Worm (Caenorhabditis elegans) whole organism, L4 larva: ENCODE results near the gene zip-12.

Source experiments
- F37D6.2 ChIP-seq: sonication (generic microtip); optimal IDR thresholded peaks from 2 replicates; lab custom pipeline; 2016; ENCODE audit warnings: mild to moderate bottlenecking, missing genetic modification characterization, missing compliant biosample characterization
- R02D3.7 ChIP-seq: fragments of 150-350 bp; sonication (generic microtip); optimal IDR thresholded peaks from 3 replicates; lab custom pipeline; 2014; ENCODE audit warnings: missing biosample characterization, missing genetic modification characterization
- T26A8.4 ChIP-seq: fragments of 200-800 bp; sonication (Bioruptor generic); IDR thresholded peaks from 2 replicates; pipeline ENCODE4 v1.3.6; 2022; ENCODE audit warnings: missing genetic modification characterization, missing compliant biosample characterization
- Y48G9A.11 ChIP-seq: fragments of 200-800 bp; sonication (Bioruptor generic); IDR thresholded peaks from 2 replicates; pipeline ENCODE4 v1.3.6; 2022; ENCODE audit warnings: missing genetic modification reagents, missing genetic modification characterization, missing compliant biosample characterization
- ZK546.5 ChIP-seq, 2 experiments: sonication (generic microtip); optimal IDR thresholded peaks; 2 replicates each; lab custom pipeline; 2017; ENCODE audit warnings: missing biosample characterization in 2 of 2, missing genetic modification characterization in 2 of 2
- aha-1 ChIP-seq: fragments of 150-350 bp; peaks from one replicate; lab custom pipeline; 2014; ENCODE audit warnings: missing biosample characterization, missing genetic modification characterization
- ama-1 ChIP-seq: fragments of 150-350 bp; optimal IDR thresholded peaks from 2 replicates; lab custom pipeline; 2014; ENCODE audit warnings: inconsistent platforms, mixed read lengths
- ceh-20 ChIP-seq: fragments of 200-800 bp; sonication (Bioruptor generic); IDR thresholded peaks from 2 replicates; pipeline ENCODE4 v1.3.6; 2022; ENCODE audit warnings: missing genetic modification reagents, missing genetic modification characterization, missing compliant biosample characterization
- ceh-28 ChIP-seq: fragments of 150-350 bp; optimal IDR thresholded peaks from 2 replicates; lab custom pipeline; 2014; ENCODE audit warnings: missing biosample characterization, missing genetic modification reagents, missing genetic modification characterization
- ceh-32 ChIP-seq: sonication (generic microtip); optimal IDR thresholded peaks from 2 replicates; lab custom pipeline; 2016; ENCODE audit warnings: mild to moderate bottlenecking, missing genetic modification characterization, missing compliant biosample characterization; ENCODE audit not compliant: poor library complexity
- ctbp-1 ChIP-seq: fragments of 200-800 bp; sonication (Bioruptor generic); IDR thresholded peaks from 2 replicates; pipeline ENCODE4 v1.3.6; 2022; ENCODE audit warnings: missing genetic modification reagents, missing genetic modification characterization, missing compliant biosample characterization
- daf-12 ChIP-seq: fragments of 150-350 bp; optimal IDR thresholded peaks from 2 replicates; lab custom pipeline; 2014; ENCODE audit warnings: missing biosample characterization, missing genetic modification reagents, missing genetic modification characterization
- duxl-1 ChIP-seq: sonication (generic microtip); optimal IDR thresholded peaks from 2 replicates; lab custom pipeline; 2016; ENCODE audit warnings: mild to moderate bottlenecking, missing genetic modification characterization, moderate library complexity, missing compliant biosample characterization; ENCODE audit not compliant: poor library complexity
- egl-43 ChIP-seq: fragments of 200-800 bp; sonication (Bioruptor generic); IDR thresholded peaks from 2 replicates; pipeline ENCODE4 v1.3.6; 2022; ENCODE audit warnings: missing genetic modification reagents, missing genetic modification characterization, missing compliant biosample characterization
- fkh-10 ChIP-seq: fragments of 150-350 bp; optimal IDR thresholded peaks from 2 replicates; lab custom pipeline; 2014; ENCODE audit warnings: missing biosample characterization, missing genetic modification reagents, missing genetic modification characterization
- fos-1 ChIP-seq: fragments of 150-350 bp; optimal IDR thresholded peaks from 2 replicates; lab custom pipeline; 2014; ENCODE audit warnings: missing biosample characterization, missing genetic modification characterization
- hif-1 ChIP-seq, 2 experiments: sonication (generic microtip); optimal IDR thresholded peaks; 2 replicates each; lab custom pipeline; 2016 to 2017; ENCODE audit warnings: missing compliant biosample characterization in 2 of 2, missing genetic modification characterization in 2 of 2, missing genetic modification reagents in 2 of 2, missing genotype in 2 of 2, mild to moderate bottlenecking in 1 of 2
- hlh-30 ChIP-seq: sonication (generic microtip); optimal IDR thresholded peaks from 2 replicates; lab custom pipeline; 2017; ENCODE audit warnings: antibody characterized with exemption, mild to moderate bottlenecking, missing genetic modification characterization, missing compliant biosample characterization; ENCODE audit not compliant: insufficient read depth
- lin-15B ChIP-seq: fragments of 150-350 bp; sonication (generic microtip); optimal IDR thresholded peaks from 3 replicates; lab custom pipeline; 2014; ENCODE audit warnings: missing biosample characterization, missing genetic modification characterization
- lin-38 ChIP-seq: fragments of 200-800 bp; sonication (Bioruptor generic); IDR thresholded peaks from 2 replicates; pipeline ENCODE4 v1.3.6; 2022; ENCODE audit warnings: missing genetic modification reagents, missing genetic modification characterization, missing compliant biosample characterization
- lin-39 ChIP-seq: fragments of 150-350 bp; optimal IDR thresholded peaks from 2 replicates; lab custom pipeline; 2014; ENCODE audit warnings: missing biosample characterization, missing genetic modification reagents, missing genetic modification characterization
- mes-2 ChIP-seq: sonication (generic microtip); optimal IDR thresholded peaks from 2 replicates; lab custom pipeline; 2016; ENCODE audit warnings: missing genotype, mild to moderate bottlenecking, missing genetic modification characterization, missing compliant biosample characterization; ENCODE audit not compliant: poor library complexity, severe bottlenecking
- nhr-10 ChIP-seq: fragments of 150-350 bp; optimal IDR thresholded peaks from 2 replicates; lab custom pipeline; 2014; ENCODE audit warnings: missing biosample characterization, missing genetic modification characterization
- nhr-11 ChIP-seq: fragments of 150-350 bp; optimal IDR thresholded peaks from 2 replicates; lab custom pipeline; 2014; ENCODE audit warnings: missing biosample characterization, missing genetic modification characterization
- nhr-25 ChIP-seq: sonication (generic microtip); optimal IDR thresholded peaks from 2 replicates; lab custom pipeline; 2017; ENCODE audit warnings: missing genetic modification characterization, mild to moderate bottlenecking, missing compliant biosample characterization, antibody characterized with exemption, moderate library complexity, borderline replicate concordance; ENCODE audit not compliant: insufficient read depth
- nhr-41 ChIP-seq: fragments of 200-800 bp; sonication (Bioruptor generic); IDR thresholded peaks from 2 replicates; pipeline ENCODE4 v1.3.6; 2022; ENCODE audit warnings: missing genetic modification reagents, missing genetic modification characterization, missing compliant biosample characterization
- nhr-6 ChIP-seq: fragments of 150-350 bp; optimal IDR thresholded peaks from 2 replicates; lab custom pipeline; 2014; ENCODE audit warnings: missing biosample characterization, missing genetic modification characterization
- rbr-2 ChIP-seq: sonication (generic microtip); optimal IDR thresholded peaks from 2 replicates; lab custom pipeline; 2016; ENCODE audit warnings: missing genotype, missing genetic modification characterization, missing compliant biosample characterization
- saeg-2 ChIP-seq: fragments of 200-800 bp; sonication (Bioruptor generic); IDR thresholded peaks from 2 replicates; pipeline ENCODE4 v1.3.6; 2022; ENCODE audit warnings: missing genetic modification reagents, missing genetic modification characterization, missing compliant biosample characterization
- sdz-12 ChIP-seq: fragments of 200-800 bp; sonication (Bioruptor generic); optimal IDR thresholded peaks from 2 replicates; lab custom pipeline; 2018; ENCODE audit warnings: mild to moderate bottlenecking, missing genetic modification characterization, missing compliant biosample characterization
- set-16 ChIP-seq: fragments of 200-800 bp; sonication (Bioruptor generic); IDR thresholded peaks from 2 replicates; pipeline ENCODE4 v1.3.6; 2022; ENCODE audit warnings: missing genetic modification reagents, missing genetic modification characterization, missing compliant biosample characterization
- skn-1 ChIP-seq: fragments of 150-350 bp; optimal IDR thresholded peaks from 2 replicates; lab custom pipeline; 2014; ENCODE audit warnings: missing biosample characterization, missing genetic modification characterization
- spr-1 ChIP-seq: sonication (generic microtip); optimal IDR thresholded peaks from 2 replicates; lab custom pipeline; 2016; ENCODE audit warnings: mild to moderate bottlenecking, missing genetic modification characterization, missing compliant biosample characterization
- tra-1 ChIP-seq: fragments of 200-800 bp; sonication (Bioruptor generic); IDR thresholded peaks from 2 replicates; pipeline ENCODE4 v1.3.6; 2022; ENCODE audit warnings: missing genetic modification reagents, missing genetic modification characterization, missing compliant biosample characterization
- unc-130 ChIP-seq: sonication (generic microtip); optimal IDR thresholded peaks from 2 replicates; lab custom pipeline; 2016; ENCODE audit warnings: missing genetic modification reagents, missing genetic modification characterization, missing compliant biosample characterization
- vab-7 ChIP-seq: fragments of 200-800 bp; sonication (Bioruptor generic); IDR thresholded peaks from 2 replicates; pipeline ENCODE4 v1.3.6; 2022; ENCODE audit warnings: missing genetic modification reagents, missing genetic modification characterization, missing compliant biosample characterization
- zag-1 ChIP-seq: fragments of 150-350 bp; optimal IDR thresholded peaks from 2 replicates; lab custom pipeline; 2014; ENCODE audit warnings: missing biosample characterization, missing genetic modification characterization

zip-12 gene

ce11 chrIII:12372080-12373065, 44.7 kb downstream of the zip-12 start:
- TF ChIP-seq vab-7 (GFP tag; lab: Robert Waterston, UW) = no peak
- peak; percentile 80 for TF ChIP-seq aha-1 (tag; lab: Kevin White, UChicago)
- TF ChIP-seq fkh-10 (GFP tag; lab: Kevin White, UChicago) = no peak
- no peak for TF ChIP-seq lin-15B (tag; lab: Kevin White, UChicago)
- no peak for TF ChIP-seq skn-1 (tag; lab: Kevin White, UChicago)
- TF ChIP-seq lin-38 (GFP tag; lab: Robert Waterston, UW) = peak; percentile 66
- TF ChIP-seq unc-130 (GFP tag; lab: Kevin White, UChicago) = no peak
- no peak for TF ChIP-seq spr-1 (tag; lab: Kevin White, UChicago)
- TF ChIP-seq ama-1 (lab: Kevin White, UChicago) = no peak
- TF ChIP-seq egl-43 = peak; percentile 43; the same call in 1 of the 2 replicates
- TF ChIP-seq ceh-28 = no peak
- TF ChIP-seq daf-12 (tag; lab: Kevin White, UChicago) = no peak
- TF ChIP-seq hlh-30 (tag; lab: Kevin White, UChicago) = no peak
- no peak for TF ChIP-seq nhr-11 (tag; lab: Kevin White, UChicago)
- TF ChIP-seq nhr-41 (GFP tag; lab: Robert Waterston, UW) = no peak
- TF ChIP-seq Y48G9A.11 (GFP tag; lab: Robert Waterston, UW) = peak; percentile 61
- no peak for TF ChIP-seq hif-1 (tag; optimal IDR thresholded peaks at IDR 0.05; lab: Kevin White, UChicago)
- TF ChIP-seq lin-39 (tag; lab: Kevin White, UChicago) = no peak
- TF ChIP-seq nhr-6 (tag; lab: Kevin White, UChicago) = no peak
- TF ChIP-seq ceh-20 (GFP tag; lab: Robert Waterston, UW) = no peak
- TF ChIP-seq duxl-1 (tag; lab: Kevin White, UChicago) = no peak
- no peak for TF ChIP-seq saeg-2
- no peak for TF ChIP-seq zag-1
- no peak for TF ChIP-seq F37D6.2 (tag; lab: Kevin White, UChicago)
- TF ChIP-seq set-16 = peak; percentile 42; the same call in 1 of the 2 replicates
- TF ChIP-seq T26A8.4 (GFP tag; lab: Robert Waterston, UW) = peak; percentile 30; the same call in 1 of the 2 replicates
- TF ChIP-seq, all 104 proteins: peak for 6

DNA sequence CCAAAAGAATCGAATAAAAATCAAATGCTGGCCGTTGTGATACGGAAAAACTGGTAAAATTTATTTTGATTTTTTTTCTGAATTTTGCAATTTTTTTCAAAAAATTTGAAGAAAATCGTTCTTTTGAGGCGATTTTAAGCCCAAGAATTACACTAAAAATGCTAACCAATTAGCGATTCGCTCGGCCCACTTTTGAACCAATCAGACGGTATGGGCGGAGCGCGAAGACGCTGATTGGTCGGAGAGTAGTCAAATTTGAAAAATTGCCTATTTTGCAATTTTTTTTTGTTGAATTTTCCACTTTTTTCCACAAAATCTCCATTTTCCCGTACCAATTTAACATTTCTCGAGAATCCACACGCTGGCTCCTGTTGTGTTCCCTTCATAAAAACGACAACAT, 45.6 kb downstream of the zip-12 start:
- TF ChIP-seq nhr-25 (tag; lab: Kevin White, UChicago) (no peak), rbr-2 (tag; lab: Kevin White, UChicago) (no peak), R02D3.7 (tag; lab: Kevin White, UChicago) (no peak), ceh-32 (tag; lab: Kevin White, UChicago) (no peak), sdz-12 (GFP tag; lab: Kevin White, UChicago) (no peak), mes-2 (tag; lab: Kevin White, UChicago) (no peak), set-16 (no peak), nhr-6 (tag; lab: Kevin White, UChicago) (no peak), ZK546.5 (tag; optimal IDR thresholded peaks at IDR 0.05; lab: Kevin White, UChicago) (no peak), ceh-28 (no peak), nhr-10 (tag; lab: Kevin White, UChicago) (no peak), fos-1 (no peak), ctbp-1 (no peak), tra-1 (GFP tag; lab: Robert Waterston, UW) (no peak), fkh-10 (GFP tag; lab: Kevin White, UChicago) (no peak), aha-1 (tag; lab: Kevin White, UChicago) (no peak)
